Fruit fly (Drosophila melanogaster) whole organism, pupa: ENCODE results near the gene RhoGEF3.

Source experiments
- CG10348 ChIP-seq: fragments of 200-800 bp; sonication (Bioruptor generic); IDR thresholded peaks from 2 replicates; pipeline ENCODE4 v1.3.6; 2022; ENCODE audit warnings: missing biosample characterization, missing genetic modification characterization
- CG12605 ChIP-seq: fragments of 200-800 bp; sonication (Bioruptor generic); IDR thresholded peaks from 2 replicates; pipeline ENCODE4 v1.3.6; 2022; ENCODE audit warnings: missing biosample characterization, missing genetic modification characterization
- CG13204 ChIP-seq: fragments of 200-800 bp; sonication (Bioruptor generic); optimal IDR thresholded peaks from 2 replicates; lab custom pipeline; 2018; ENCODE audit warnings: missing biosample characterization, mild to moderate bottlenecking, missing genetic modification characterization, moderate library complexity
- CG14655 ChIP-seq: fragments of 200-800 bp; sonication (Bioruptor generic); optimal IDR thresholded peaks from 3 replicates; lab custom pipeline; 2017; ENCODE audit warnings: mild to moderate bottlenecking, missing biosample characterization, missing genetic modification reagents, missing genetic modification characterization
- CG15710 ChIP-seq: fragments of 200-800 bp; sonication (Bioruptor generic); optimal IDR thresholded peaks from 2 replicates; lab custom pipeline; 2018; ENCODE audit warnings: missing biosample characterization, mild to moderate bottlenecking, missing genetic modification characterization, moderate library complexity
- CG17806 ChIP-seq: fragments of 200-800 bp; sonication (Bioruptor generic); optimal IDR thresholded peaks from 2 replicates; lab custom pipeline; 2018; ENCODE audit warnings: missing biosample characterization, mild to moderate bottlenecking, missing genetic modification characterization, moderate library complexity
- CG32121 ChIP-seq: fragments of 200-800 bp; sonication (Bioruptor generic); IDR thresholded peaks from 2 replicates; pipeline ENCODE4 v1.3.6; 2022; ENCODE audit warnings: missing biosample characterization, missing genetic modification characterization
- CG34367 ChIP-seq: fragments of 200-800 bp; sonication (Bioruptor generic); optimal IDR thresholded peaks from 2 replicates; lab custom pipeline; 2018; ENCODE audit warnings: missing biosample characterization, mild to moderate bottlenecking, missing genetic modification characterization
- CG4496 ChIP-seq: fragments of 200-800 bp; sonication (Bioruptor generic); IDR thresholded peaks from 3 replicates; pipeline ENCODE4 v1.3.6; 2022; ENCODE audit warnings: missing biosample characterization, missing genetic modification characterization
- CG8159 ChIP-seq: fragments of 200-800 bp; sonication (Bioruptor generic); optimal IDR thresholded peaks from 3 replicates; lab custom pipeline; 2018; ENCODE audit warnings: missing biosample characterization, mild to moderate bottlenecking, missing genetic modification characterization, moderate library complexity
- CG8301 ChIP-seq: fragments of 200-800 bp; sonication (Bioruptor generic); optimal IDR thresholded peaks from 2 replicates; lab custom pipeline; 2018; ENCODE audit warnings: missing biosample characterization, mild to moderate bottlenecking, missing genetic modification characterization
- CG9948 ChIP-seq: fragments of 200-800 bp; sonication (Bioruptor generic); optimal IDR thresholded peaks from 2 replicates; lab custom pipeline; 2018; ENCODE audit warnings: missing biosample characterization, mild to moderate bottlenecking, missing genetic modification characterization, moderate library complexity
- D1 ChIP-seq: fragments of 200-800 bp; sonication (Bioruptor generic); optimal IDR thresholded peaks from 2 replicates; lab custom pipeline; 2018; ENCODE audit warnings: missing biosample characterization, mild to moderate bottlenecking, missing genetic modification characterization, moderate library complexity
- EcR ChIP-seq: fragments of 200-800 bp; sonication (Bioruptor generic); optimal IDR thresholded peaks from 3 replicates; lab custom pipeline; 2019; ENCODE audit warnings: missing biosample characterization, missing genetic modification characterization, mild to moderate bottlenecking, moderate library complexity, missing genetic modification reagents
- Ets98B ChIP-seq: fragments of 200-800 bp; sonication (Bioruptor generic); IDR thresholded peaks from 2 replicates; pipeline ENCODE4 v1.3.6; 2022; ENCODE audit warnings: missing biosample characterization, missing genetic modification characterization
- Pif1A ChIP-seq: fragments of 200-800 bp; sonication (Bioruptor generic); optimal IDR thresholded peaks from 3 replicates; lab custom pipeline; 2016; ENCODE audit warnings: missing biosample characterization, missing genetic modification characterization
- Pif1B ChIP-seq: fragments of 200-800 bp; sonication (Bioruptor generic); optimal IDR thresholded peaks from 3 replicates; lab custom pipeline; 2016; ENCODE audit warnings: missing biosample characterization, missing genetic modification characterization
- Snoo ChIP-seq: fragments of 200-800 bp; sonication (Bioruptor generic); optimal IDR thresholded peaks from 3 replicates; lab custom pipeline; 2017; ENCODE audit warnings: missing biosample characterization, mild to moderate bottlenecking, missing genetic modification characterization, inconsistent platforms
- fd96Ca ChIP-seq: fragments of 200-800 bp; sonication (Bioruptor generic); IDR thresholded peaks from 3 replicates; pipeline ENCODE4 v1.3.6; 2022; ENCODE audit warnings: missing biosample characterization, missing genetic modification characterization
- gl ChIP-seq: fragments of 200-800 bp; sonication (Bioruptor generic); optimal IDR thresholded peaks from 2 replicates; lab custom pipeline; 2018; ENCODE audit warnings: missing biosample characterization, mild to moderate bottlenecking, missing genetic modification characterization
- rn ChIP-seq: fragments of 200-800 bp; sonication (Bioruptor generic); IDR thresholded peaks from 2 replicates; pipeline ENCODE4 v1.3.6; 2022; ENCODE audit warnings: missing biosample characterization, missing genetic modification characterization

Gene RhoGEF3

DNA sequence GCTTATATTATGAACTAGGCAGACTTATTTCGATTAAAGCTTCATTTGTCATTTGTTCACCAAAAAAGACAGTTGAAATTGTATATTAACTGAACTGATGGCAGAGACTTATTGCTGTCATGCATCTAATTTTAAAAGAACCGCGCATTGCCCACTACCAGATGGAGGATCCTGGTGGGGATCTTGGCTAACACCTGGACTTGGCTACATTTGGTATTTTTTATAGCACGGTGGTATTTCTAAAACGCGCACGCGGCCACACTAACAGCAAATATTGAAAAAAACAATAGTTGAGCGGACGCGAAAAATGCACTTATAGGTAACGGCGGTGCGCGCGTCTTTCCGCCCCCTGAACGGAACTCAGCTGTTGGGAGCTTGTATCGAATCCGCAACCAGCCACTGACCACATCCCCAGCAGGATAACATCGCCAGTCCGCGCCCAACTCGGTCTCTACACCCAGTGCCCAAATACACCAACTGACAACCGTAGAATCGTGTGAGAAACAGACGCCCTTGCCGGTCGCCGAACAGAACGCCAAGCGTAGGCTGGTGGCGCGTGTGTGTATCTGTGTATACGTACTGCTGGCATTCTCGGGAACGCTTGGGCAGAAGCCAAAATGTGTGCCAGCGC lies 15.0 kb downstream of the RhoGEF3 start:
- TF ChIP-seq rn (no peak), CG14655 (GFP tag; lab: Kevin White, UChicago) (no peak), Snoo (tag; lab: Kevin White, UChicago) (no peak), D1 (no peak), CG4496 (no peak), CG32121 (GFP tag; lab: Robert Waterston, UW) (no peak), CG34367 (tag; lab: Kevin White, UChicago) (no peak), CG9948 (no peak), Pif1B (GFP tag; lab: Kevin White, UChicago) (no peak), CG17806 (tag; lab: Kevin White, UChicago) (no peak), Ets98B (GFP tag; lab: Robert Waterston, UW) (no peak), Pif1A (no peak), CG15710 (tag; lab: Kevin White, UChicago) (no peak), CG13204 (GFP tag; lab: Kevin White, UChicago) (peak; percentile 50), CG8301 (tag; lab: Kevin White, UChicago) (no peak), CG12605 (no peak), gl (tag; lab: Kevin White, UChicago) (peak; percentile 2)

- TF ChIP-seq Snoo (tag; lab: Kevin White, UChicago) (no peak), CG8159 (tag; lab: Kevin White, UChicago) (peak; percentile 22), CG14655 (GFP tag; lab: Kevin White, UChicago) (peak; percentile 52), CG8301 (tag; lab: Kevin White, UChicago) (peak; percentile 24), Ets98B (GFP tag; lab: Robert Waterston, UW) (no peak), CG10348 (GFP tag; lab: Robert Waterston, UW) (no peak), EcR (GFP tag; lab: Kevin White, UChicago) (peak; percentile 40)
- TF ChIP-seq, all 21 proteins: peak for 4
Measured at dm6 chr3L:294841-295408, 17.7 kb downstream of the RhoGEF3 start.

- TF ChIP-seq CG10348 (GFP tag; lab: Robert Waterston, UW) (no peak), gl (tag; lab: Kevin White, UChicago) (no peak), CG34367 (tag; lab: Kevin White, UChicago) (no peak), CG9948 (no peak), CG13204 (GFP tag; lab: Kevin White, UChicago) (no peak), rn (no peak), CG14655 (GFP tag; lab: Kevin White, UChicago) (no peak), CG15710 (tag; lab: Kevin White, UChicago) (no peak), D1 (no peak), CG12605 (no peak)
Measured at dm6 chr3L:297240-297639, 20.0 kb downstream of the RhoGEF3 start.

- no peak for TF ChIP-seq CG8159 (tag; lab: Kevin White, UChicago)
- TF ChIP-seq Ets98B (GFP tag; lab: Robert Waterston, UW) = no peak
- TF ChIP-seq CG4496 = no peak
- TF ChIP-seq CG14655 (GFP tag; lab: Kevin White, UChicago) = no peak
- no peak for TF ChIP-seq Snoo (tag; lab: Kevin White, UChicago)
- no peak for TF ChIP-seq Pif1A
- TF ChIP-seq CG13204 (GFP tag; lab: Kevin White, UChicago) = no peak
- no peak for TF ChIP-seq CG10348 (GFP tag; lab: Robert Waterston, UW)
- TF ChIP-seq CG8301 (tag; lab: Kevin White, UChicago) = no peak
- no peak for TF ChIP-seq Pif1B (GFP tag; lab: Kevin White, UChicago)
- TF ChIP-seq CG12605 = no peak
- no peak for TF ChIP-seq CG15710 (tag; lab: Kevin White, UChicago)
- no peak for TF ChIP-seq D1
- TF ChIP-seq gl (tag; lab: Kevin White, UChicago) = no peak
- TF ChIP-seq CG34367 (tag; lab: Kevin White, UChicago) = no peak
Measured at dm6 chr3L:298459-298858, 21.2 kb downstream of the RhoGEF3 start.

DNA sequence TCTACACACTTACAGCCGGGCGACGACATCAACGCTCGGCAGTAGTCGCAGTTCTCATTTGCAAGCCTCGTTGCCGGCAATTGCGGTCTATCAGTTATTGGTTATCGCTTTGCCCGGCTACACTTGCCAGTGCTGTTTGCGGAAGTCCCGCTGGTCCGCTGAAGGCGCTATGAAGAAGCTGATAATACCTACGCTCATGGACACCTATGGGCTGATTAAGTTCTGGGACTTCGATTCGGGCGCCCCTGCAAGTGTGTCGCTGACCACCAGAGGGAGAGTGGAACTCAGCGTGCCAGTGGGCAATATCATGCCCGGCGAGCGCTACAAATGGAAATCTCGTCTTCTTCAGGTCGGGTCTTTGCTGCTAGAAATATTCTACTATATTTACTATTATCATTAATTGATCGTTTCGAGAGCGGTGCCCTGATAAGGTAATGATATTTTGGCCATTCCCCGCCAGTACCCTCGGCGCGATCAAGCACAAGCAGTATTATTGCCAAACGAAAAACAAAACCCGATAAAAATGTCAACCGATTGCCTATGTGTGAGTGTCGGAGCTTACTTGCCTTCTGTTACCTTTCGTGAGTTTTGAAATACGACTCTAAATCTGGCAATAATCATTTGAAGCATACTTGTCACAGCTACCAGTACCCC lies 22.8 kb downstream of the RhoGEF3 start:
- no peak for TF ChIP-seq Ets98B (GFP tag; lab: Robert Waterston, UW)
- TF ChIP-seq CG4496 = no peak
- TF ChIP-seq CG9948 = no peak
- TF ChIP-seq CG13204 (GFP tag; lab: Kevin White, UChicago) = no peak
- no peak for TF ChIP-seq CG12605
- no peak for TF ChIP-seq CG8301 (tag; lab: Kevin White, UChicago)
- TF ChIP-seq CG10348 (GFP tag; lab: Robert Waterston, UW) = no peak
- TF ChIP-seq D1 = no peak
- TF ChIP-seq Pif1B (GFP tag; lab: Kevin White, UChicago) = no peak
- TF ChIP-seq CG32121 (GFP tag; lab: Robert Waterston, UW) = no peak
- TF ChIP-seq gl (tag; lab: Kevin White, UChicago) = no peak
- TF ChIP-seq fd96Ca (GFP tag; lab: Robert Waterston, UW) = no peak
- no peak for TF ChIP-seq CG15710 (tag; lab: Kevin White, UChicago)
- no peak for TF ChIP-seq CG34367 (tag; lab: Kevin White, UChicago)
- no peak for TF ChIP-seq EcR (GFP tag; lab: Kevin White, UChicago)
- TF ChIP-seq Pif1A = no peak
- no peak for TF ChIP-seq CG17806 (tag; lab: Kevin White, UChicago)
